Fruit fly (Drosophila melanogaster): Measurements from ENCODE around the gene mkg-p.

Gene mkg-p

DNA sequence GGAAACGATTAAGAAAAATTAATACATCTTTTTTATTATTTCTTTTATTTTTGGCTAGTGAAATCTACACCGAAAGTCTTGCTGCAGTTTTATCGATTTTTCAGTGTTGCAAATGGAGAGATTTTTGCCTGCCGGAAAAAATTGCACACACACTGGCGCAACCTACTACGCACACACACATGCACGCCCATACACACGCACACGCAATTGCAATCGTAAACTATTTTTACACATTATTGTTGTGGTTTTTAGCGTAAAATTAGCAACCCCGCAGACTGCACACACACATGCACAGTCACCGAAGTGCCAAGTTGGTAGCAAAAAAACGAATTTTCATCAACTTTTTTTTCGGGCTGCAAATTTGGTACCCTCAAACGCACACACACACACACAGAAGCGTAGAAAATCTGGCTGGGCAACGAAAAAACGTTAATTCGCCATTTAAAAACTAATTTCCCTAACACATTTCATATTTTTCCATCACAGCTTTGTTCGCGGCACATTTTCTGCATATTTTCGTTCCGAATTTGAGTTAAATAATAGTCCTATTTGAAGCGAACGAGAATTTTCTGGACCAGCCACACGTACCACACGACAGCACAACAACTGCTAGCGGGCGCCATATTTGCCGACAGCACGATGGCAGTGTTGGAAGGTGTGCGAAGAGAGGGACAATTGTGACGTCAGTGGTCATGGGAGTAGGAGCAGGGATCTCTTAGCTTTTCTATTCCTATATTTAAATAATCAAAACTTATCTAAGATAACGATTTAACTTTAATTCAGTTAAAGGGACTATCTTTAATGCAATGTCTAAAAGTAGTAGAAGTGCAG, 36.9 kb upstream of the mkg-p start, which contains the start of gene Unr (continued):
- TF ChIP-seq Blimp-1 (GFP tag; optimal IDR thresholded peaks at IDR 0.05) = peak; percentile 58
- peak; percentile 34 for TF ChIP-seq CG18764 (GFP tag; optimal IDR thresholded peaks at IDR 0.05)
- peak; percentile 76 for TF ChIP-seq CG6813 (GFP tag; optimal IDR thresholded peaks at IDR 0.05)
- peak; percentile 88 for TF ChIP-seq HmgZ (tag; optimal IDR thresholded peaks at IDR 0.05)
- TF ChIP-seq CG12744 (GFP tag; optimal IDR thresholded peaks at IDR 0.05) = peak; percentile 79
- TF ChIP-seq ap (GFP tag; IDR thresholded peaks at IDR 0.05) = peak; percentile 70
- peak; percentile 62; the same call in 1 of the 2 replicates for TF ChIP-seq ara (GFP tag; IDR thresholded peaks at IDR 0.05)
- TF ChIP-seq fd96Cb (tag; optimal IDR thresholded peaks at IDR 0.05) = peak; percentile 43
- TF ChIP-seq sens-2 (GFP tag; IDR thresholded peaks at IDR 0.05) = peak; percentile 82; the same call in 1 of the 2 replicates
- no peak for TF ChIP-seq CG11456 (GFP tag; IDR thresholded peaks at IDR 0.05)
- TF ChIP-seq Lim3 (GFP tag; IDR thresholded peaks at IDR 0.05) = no peak
- peak; percentile 56 for TF ChIP-seq kay (GFP tag; optimal IDR thresholded peaks at IDR 0.05)
- no peak for TF ChIP-seq GATAe (GFP tag; conservative IDR thresholded peaks at IDR 0.05)
- no peak for TF ChIP-seq z (GFP tag; IDR thresholded peaks at IDR 0.05)
- TF ChIP-seq cg (GFP tag; optimal IDR thresholded peaks at IDR 0.05) = peak; percentile 97
- peak; percentile 20 for TF ChIP-seq Nf-YB (GFP tag; optimal IDR thresholded peaks at IDR 0.05)
- peak; percentile 52 for TF ChIP-seq CG8089 (GFP tag; optimal IDR thresholded peaks at IDR 0.05)
- TF ChIP-seq lola (GFP tag; optimal IDR thresholded peaks at IDR 0.05) = peak in 2 of 3 experiments; percentile 48 to 60
- TF ChIP-seq dati (GFP tag; IDR thresholded peaks at IDR 0.05) = no peak
- TF ChIP-seq Hsf (GFP tag; optimal IDR thresholded peaks at IDR 0.05) = peak; percentile 84
- peak; percentile 69 for TF ChIP-seq dmrt99B (tag; optimal IDR thresholded peaks at IDR 0.05)
- peak; percentile 29 for TF ChIP-seq Dp (GFP tag; optimal IDR thresholded peaks at IDR 0.05)
- TF ChIP-seq fru (optimal IDR thresholded peaks at IDR 0.05) = no peak
- TF ChIP-seq sug (tag; optimal IDR thresholded peaks at IDR 0.05) = peak; percentile 70
- peak; percentile 68; the same call in 2 of the 3 replicates for TF ChIP-seq so (GFP tag; IDR thresholded peaks at IDR 0.05)
- peak; percentile 39 for TF ChIP-seq org-1 (GFP tag; optimal IDR thresholded peaks at IDR 0.05)
- no peak for TF ChIP-seq br (optimal IDR thresholded peaks at IDR 0.05)
- TF ChIP-seq NC2β (GFP tag; optimal IDR thresholded peaks at IDR 0.05) = peak; percentile 75
- no peak for TF ChIP-seq Dip2 (GFP tag; IDR thresholded peaks at IDR 0.05)
- TF ChIP-seq Nf-YC (tag; optimal IDR thresholded peaks at IDR 0.05) = peak; percentile 60
- peak; percentile 38; the same call in 1 of the 2 replicates for TF ChIP-seq CG13287 (GFP tag; IDR thresholded peaks at IDR 0.05; ENCODE audit: partially characterized antibody)
- peak; percentile 66 for TF ChIP-seq CG31224 (GFP tag; IDR thresholded peaks at IDR 0.05)
- TF ChIP-seq stc (GFP tag; IDR thresholded peaks at IDR 0.05) = peak; percentile 75
- TF ChIP-seq CG2202 (tag; optimal IDR thresholded peaks at IDR 0.05) = peak; percentile 27
- TF ChIP-seq CG6254 (GFP tag; optimal IDR thresholded peaks at IDR 0.05) = peak; percentile 32
- peak; percentile 87 for TF ChIP-seq CG30403 (GFP tag; optimal IDR thresholded peaks at IDR 0.05)
- peak; percentile 62 for TF ChIP-seq crc (GFP tag; optimal IDR thresholded peaks at IDR 0.05)
- TF ChIP-seq CG17829 (tag; optimal IDR thresholded peaks at IDR 0.05) = peak; percentile 80
- TF ChIP-seq gfzf (GFP tag; optimal IDR thresholded peaks at IDR 0.05) = no peak
- TF ChIP-seq CG11723 (GFP tag; optimal IDR thresholded peaks at IDR 0.05) = peak; percentile 57
- TF ChIP-seq jumu (GFP tag; optimal IDR thresholded peaks at IDR 0.05) = peak; percentile 81
- TF ChIP-seq Nf-YA (GFP tag; IDR thresholded peaks at IDR 0.05) = peak; percentile 74
- TF ChIP-seq CG9797 (GFP tag; optimal IDR thresholded peaks at IDR 0.05) = peak; percentile 25
- TF ChIP-seq Myb (GFP tag; optimal IDR thresholded peaks at IDR 0.05) = peak; percentile 71
- no peak; the same call in 1 of the 2 replicates for TF ChIP-seq CG14667 (GFP tag; IDR thresholded peaks at IDR 0.05)
- TF ChIP-seq CG11695 (GFP tag; IDR thresholded peaks at IDR 0.05) = peak; percentile 79
- TF ChIP-seq yki (optimal IDR thresholded peaks at IDR 0.05) = no peak
- TF ChIP-seq Hand (GFP tag; optimal IDR thresholded peaks at IDR 0.05) = no peak
- TF ChIP-seq zen2 (GFP tag; IDR thresholded peaks at IDR 0.05; ENCODE audit: partially characterized antibody) = no peak
- TF ChIP-seq ATbp (GFP tag; optimal IDR thresholded peaks at IDR 0.05) = peak; percentile 69

All from whole organism, embryonic.